Worm (Caenorhabditis elegans): Measurements from ENCODE around the gene htp-1.

The htp-1 gene

ce11 chrIV:5374321-5374720 is 17.0 kb downstream of the htp-1 start (continued):
- TF ChIP-seq T26A8.4 (GFP tag; IDR thresholded peaks at IDR 0.05) (no peak), ama-1 (optimal IDR thresholded peaks at IDR 0.05) (no peak), Y105C5A.15 (GFP tag; IDR thresholded peaks at IDR 0.05) (no peak), mxl-2 (GFP tag; conservative IDR thresholded peaks at IDR 0.05) (no peak), madf-9 (GFP tag; conservative IDR thresholded peaks at IDR 0.05) (no peak), nhr-77 (tag; optimal IDR thresholded peaks at IDR 0.05) (peak; percentile 14), unc-62 (GFP tag; optimal IDR thresholded peaks at IDR 0.05 in 1 of 2) (peak in 1 of 2 experiments; percentile 51), unc-62 (tag; optimal IDR thresholded peaks at IDR 0.05) (no peak), php-3 (GFP tag; IDR thresholded peaks at IDR 0.05) (peak; percentile 5; the same call in 1 of the 2 replicates), ces-1 (GFP tag; optimal IDR thresholded peaks at IDR 0.05) (no peak), hif-1 (tag; optimal IDR thresholded peaks at IDR 0.05) (no peak)

- TF ChIP-seq skn-1 (tag; optimal IDR thresholded peaks at IDR 0.05): no peak
- no peak for TF ChIP-seq lin-1 (GFP tag; IDR thresholded peaks at IDR 0.05)
- no peak for TF ChIP-seq aly-2 (tag; optimal IDR thresholded peaks at IDR 0.05)
- no peak for TF ChIP-seq ceh-44 (GFP tag; IDR thresholded peaks at IDR 0.05)
- TF ChIP-seq daf-12 (tag; optimal IDR thresholded peaks at IDR 0.05): no peak
- TF ChIP-seq F37D6.2 (tag; optimal IDR thresholded peaks at IDR 0.05): no peak
- TF ChIP-seq daf-8 (GFP tag; IDR thresholded peaks at IDR 0.05): no peak
- TF ChIP-seq mep-1 (tag; optimal IDR thresholded peaks at IDR 0.05): peak; percentile 20
- no peak for TF ChIP-seq mxl-3 (GFP tag; optimal IDR thresholded peaks at IDR 0.05)
- no peak for TF ChIP-seq spr-3 (GFP tag; optimal IDR thresholded peaks at IDR 0.05)
- no peak for TF ChIP-seq jun-1 (tag; optimal IDR thresholded peaks at IDR 0.05)
- no peak for TF ChIP-seq nhr-28 (tag; optimal IDR thresholded peaks at IDR 0.05)
- no peak for TF ChIP-seq unc-62 (GFP tag; optimal IDR thresholded peaks at IDR 0.05 in 1 of 2)
- no peak for TF ChIP-seq unc-62 (tag; optimal IDR thresholded peaks at IDR 0.05)
- no peak for TF ChIP-seq tag-97 (GFP tag; IDR thresholded peaks at IDR 0.05)
- no peak for TF ChIP-seq zag-1 (tag; optimal IDR thresholded peaks at IDR 0.05)
- TF ChIP-seq egl-27 (tag; optimal IDR thresholded peaks at IDR 0.05): no peak
- TF ChIP-seq mes-2 (tag; optimal IDR thresholded peaks at IDR 0.05; ENCODE audit: poor library complexity, severe bottlenecking): peak; percentile 46
- no peak for TF ChIP-seq fos-1 (tag; optimal IDR thresholded peaks at IDR 0.05)
- TF ChIP-seq unc-39 (tag; optimal IDR thresholded peaks at IDR 0.05): no peak
- no peak for TF ChIP-seq zfp-2 (tag; optimal IDR thresholded peaks at IDR 0.05)
- no peak for TF ChIP-seq pqm-1 (tag; optimal IDR thresholded peaks at IDR 0.05)
- TF ChIP-seq madf-5 (GFP tag; IDR thresholded peaks at IDR 0.05): no peak
- no peak for TF ChIP-seq nhr-25 (tag; optimal IDR thresholded peaks at IDR 0.05; ENCODE audit: borderline replicate concordance, insufficient read depth)
- no peak for TF ChIP-seq mdl-1 (tag; optimal IDR thresholded peaks at IDR 0.05)
- TF ChIP-seq hlh-30 (tag; optimal IDR thresholded peaks at IDR 0.05; ENCODE audit: insufficient read depth): no peak
- no peak for TF ChIP-seq nhr-237 (tag; optimal IDR thresholded peaks at IDR 0.05)
- TF ChIP-seq lin-15B (tag; optimal IDR thresholded peaks at IDR 0.05): no peak
- TF ChIP-seq dmd-6 (GFP tag; IDR thresholded peaks at IDR 0.05): no peak
- TF ChIP-seq D1046.2 (GFP tag; IDR thresholded peaks at IDR 0.05): no peak
- TF ChIP-seq snpc-1.2 (GFP tag; IDR thresholded peaks at IDR 0.05): peak; percentile 49; the same call in 1 of the 2 replicates
- no peak for TF ChIP-seq nhr-76 (tag; optimal IDR thresholded peaks at IDR 0.05)
- no peak for TF ChIP-seq php-3 (GFP tag; IDR thresholded peaks at IDR 0.05)
- TF ChIP-seq nhr-6 (tag; optimal IDR thresholded peaks at IDR 0.05): peak; percentile 25
- no peak for TF ChIP-seq mxl-2 (GFP tag; conservative IDR thresholded peaks at IDR 0.05)
- TF ChIP-seq F10B5.3 (tag; optimal IDR thresholded peaks at IDR 0.05): no peak
- TF ChIP-seq T26A8.4 (GFP tag; IDR thresholded peaks at IDR 0.05): no peak
- TF ChIP-seq mdt-29 (GFP tag; IDR thresholded peaks at IDR 0.05): no peak
- no peak for TF ChIP-seq daf-16 (GFP tag; optimal IDR thresholded peaks at IDR 0.05)
- no peak for TF ChIP-seq daf-16 (tag; optimal IDR thresholded peaks at IDR 0.05)
- no peak for TF ChIP-seq saeg-2 (GFP tag; IDR thresholded peaks at IDR 0.05)
- TF ChIP-seq unc-130 (GFP tag; optimal IDR thresholded peaks at IDR 0.05): peak; percentile 2
- no peak for TF ChIP-seq egl-43 (GFP tag; IDR thresholded peaks at IDR 0.05)
- TF ChIP-seq aha-1 (tag): peak; percentile 43
- TF ChIP-seq Y48G9A.11 (GFP tag; IDR thresholded peaks at IDR 0.05): no peak
These were observed 20.4 kb downstream of the htp-1 start for ce11 chrIV:5370914-5371313.

Measured in whole organism, L4 larva.